Fruit fly (Drosophila melanogaster): ENCODE results near the gene CG12111.

CG12111 gene

dm6 chrX:8534734-8535133, 36.0 kb downstream of the CG12111 start:
- peak; percentile 62 for TF ChIP-seq kay (GFP tag; ENCODE audit: borderline replicate concordance)
- TF ChIP-seq bab1 (GFP tag; optimal IDR thresholded peaks at IDR 0.05), result no peak

dm6 chrX:8534321-8534661, 36.5 kb downstream of the CG12111 start:
- no peak for TF ChIP-seq CG14711 (tag; optimal IDR thresholded peaks at IDR 0.05)
- TF ChIP-seq Crg-1 (GFP tag; optimal IDR thresholded peaks at IDR 0.05), result no peak
- TF ChIP-seq CG33017 (tag; optimal IDR thresholded peaks at IDR 0.05), result no peak
- TF ChIP-seq Hr96 (GFP tag; optimal IDR thresholded peaks at IDR 0.05), result no peak
- no peak for TF ChIP-seq kay (GFP tag; ENCODE audit: borderline replicate concordance)
- no peak for TF ChIP-seq CG7045 (GFP tag; optimal IDR thresholded peaks at IDR 0.05)
- no peak for TF ChIP-seq CG5204 (GFP tag; optimal IDR thresholded peaks at IDR 0.05)
- TF ChIP-seq CG7101 (tag; optimal IDR thresholded peaks at IDR 0.05), result no peak
- no peak for TF ChIP-seq pad (GFP tag; optimal IDR thresholded peaks at IDR 0.05)
- no peak for TF ChIP-seq CG12768 (GFP tag; optimal IDR thresholded peaks at IDR 0.05)
- no peak for TF ChIP-seq Mnt (GFP tag; optimal IDR thresholded peaks at IDR 0.05)
- no peak for TF ChIP-seq CG1620 (GFP tag; optimal IDR thresholded peaks at IDR 0.05)
- TF ChIP-seq cnc (optimal IDR thresholded peaks at IDR 0.05), result no peak

DNA sequence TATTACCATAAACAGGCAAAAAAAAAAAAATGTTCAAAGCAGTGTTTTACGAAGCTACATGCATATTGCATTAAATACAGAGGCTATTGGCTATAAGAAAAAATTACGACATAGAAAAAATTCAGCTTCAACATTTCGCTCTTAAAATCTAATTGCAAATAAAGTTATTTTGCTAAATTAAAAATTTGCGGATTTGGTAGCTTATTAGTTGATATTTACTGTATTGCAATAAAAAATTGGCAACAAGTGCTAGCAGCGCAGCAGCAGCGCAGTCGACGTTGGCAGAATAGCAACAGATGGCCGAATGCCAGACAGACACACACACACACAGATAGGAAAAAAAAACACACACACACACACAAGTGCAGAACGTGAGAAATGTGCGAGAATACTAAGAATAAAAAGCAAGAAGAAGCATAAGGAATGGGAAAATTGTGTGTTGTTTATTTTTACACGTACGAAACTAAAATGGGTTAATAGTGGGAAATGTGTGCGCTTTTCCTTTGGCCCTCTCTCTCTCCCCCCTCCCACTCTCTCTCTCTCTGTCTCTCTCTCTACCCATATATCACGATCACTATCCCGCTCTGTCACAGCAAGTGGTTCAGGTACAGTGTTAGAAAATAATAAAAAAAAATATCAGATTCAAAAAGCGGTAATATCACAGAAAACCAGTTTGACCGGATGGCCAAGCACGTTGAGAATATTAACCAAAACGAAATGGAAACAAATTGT, 37.0 kb downstream of the CG12111 start:
- TF ChIP-seq Clk (GFP tag; optimal IDR thresholded peaks at IDR 0.05) (peak; percentile 35), bab1 (GFP tag; optimal IDR thresholded peaks at IDR 0.05) (peak; percentile 86), CG1620 (GFP tag; optimal IDR thresholded peaks at IDR 0.05) (peak; percentile 39), Crg-1 (GFP tag; optimal IDR thresholded peaks at IDR 0.05) (peak; percentile 66), cnc (optimal IDR thresholded peaks at IDR 0.05) (no peak), cic (GFP tag; optimal IDR thresholded peaks at IDR 0.05) (no peak), CG12768 (GFP tag; optimal IDR thresholded peaks at IDR 0.05) (peak; percentile 28), CG7045 (GFP tag; optimal IDR thresholded peaks at IDR 0.05) (peak; percentile 58), kay (GFP tag; ENCODE audit: borderline replicate concordance) (peak; percentile 41), Hr96 (GFP tag; optimal IDR thresholded peaks at IDR 0.05) (no peak), CG11617 (GFP tag; optimal IDR thresholded peaks at IDR 0.05) (peak; percentile 59), tj (GFP tag; optimal IDR thresholded peaks at IDR 0.05) (no peak), toe (GFP tag; optimal IDR thresholded peaks at IDR 0.05) (peak; percentile 26), CG5204 (GFP tag; optimal IDR thresholded peaks at IDR 0.05) (peak; percentile 53), CG14711 (tag; optimal IDR thresholded peaks at IDR 0.05) (peak; percentile 70), pad (GFP tag; optimal IDR thresholded peaks at IDR 0.05) (peak; percentile 39), CG33017 (tag; optimal IDR thresholded peaks at IDR 0.05) (peak; percentile 65), CG7101 (tag; optimal IDR thresholded peaks at IDR 0.05) (peak; percentile 90), Mnt (GFP tag; optimal IDR thresholded peaks at IDR 0.05) (no peak), ovo (GFP tag; optimal IDR thresholded peaks at IDR 0.05) (no peak)

- TF ChIP-seq kay (GFP tag; ENCODE audit: borderline replicate concordance) (peak; percentile 75), ovo (GFP tag; optimal IDR thresholded peaks at IDR 0.05) (no peak)
These were observed 39.0 kb downstream of the CG12111 start for dm6 chrX:8531775-8532174.

DNA sequence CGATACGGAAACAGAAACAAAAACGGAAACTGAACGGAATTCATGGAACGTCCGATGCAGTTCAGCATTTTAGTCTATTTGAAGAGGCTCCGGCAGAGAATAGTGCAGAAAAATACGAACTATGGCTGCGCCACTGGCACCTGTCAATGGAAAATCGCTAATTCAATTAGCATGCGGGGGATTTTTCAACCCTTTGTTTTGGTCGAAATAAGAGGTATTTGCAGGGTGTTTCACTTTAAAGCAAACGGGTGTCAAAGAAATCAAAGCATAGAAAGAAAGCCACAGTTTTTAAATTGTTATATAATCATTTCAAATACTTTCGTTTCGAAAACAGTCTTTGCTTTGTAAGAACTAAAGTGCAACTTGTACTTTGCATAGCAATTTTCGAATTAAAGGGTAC, 41.1 kb downstream of the CG12111 start, which contains the start of gene PIP82:
PIP82 (minus strand) TSS at position 101 of the 400 bp plus-strand sequence.
- TF ChIP-seq ovo (GFP tag; optimal IDR thresholded peaks at IDR 0.05) (no peak), CG1620 (GFP tag; optimal IDR thresholded peaks at IDR 0.05) (no peak), CG7101 (tag; optimal IDR thresholded peaks at IDR 0.05) (no peak), tj (GFP tag; optimal IDR thresholded peaks at IDR 0.05) (no peak), CG14711 (tag; optimal IDR thresholded peaks at IDR 0.05) (no peak), Hr96 (GFP tag; optimal IDR thresholded peaks at IDR 0.05) (no peak)

DNA sequence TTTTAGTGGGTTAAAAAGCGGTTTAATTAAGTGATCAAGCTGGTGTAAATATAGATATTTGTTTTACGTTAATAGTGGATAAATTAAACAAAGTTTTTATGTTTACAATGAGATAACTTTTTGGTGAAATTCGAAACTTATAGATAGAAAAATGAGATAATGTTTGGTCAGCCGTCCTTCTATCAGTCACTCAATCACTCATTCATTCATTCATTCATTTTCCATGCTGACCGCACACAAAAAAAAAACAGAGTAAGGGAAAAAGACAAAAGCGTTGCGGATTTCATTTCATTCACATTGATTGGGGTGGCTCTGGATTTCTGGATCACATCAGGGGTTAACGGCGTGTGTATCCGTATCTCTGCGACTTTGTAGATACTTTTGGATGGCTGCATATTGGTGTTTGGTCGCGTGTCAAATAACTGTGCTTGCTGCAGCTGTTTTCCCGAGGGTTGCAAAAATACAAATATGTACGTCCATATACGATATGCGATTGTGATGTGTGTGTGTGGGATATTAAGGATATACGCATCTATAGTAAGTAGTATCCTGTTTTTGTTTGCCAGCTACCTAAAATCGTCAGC, 47.1 kb downstream of the CG12111 start:
- TF ChIP-seq CG12768 (GFP tag; optimal IDR thresholded peaks at IDR 0.05) (no peak), Hr96 (GFP tag; optimal IDR thresholded peaks at IDR 0.05) (no peak), toe (GFP tag; optimal IDR thresholded peaks at IDR 0.05) (no peak), tj (GFP tag; optimal IDR thresholded peaks at IDR 0.05) (peak; percentile 40), CG1620 (GFP tag; optimal IDR thresholded peaks at IDR 0.05) (no peak), CG33017 (tag; optimal IDR thresholded peaks at IDR 0.05) (no peak), CG7101 (tag; optimal IDR thresholded peaks at IDR 0.05) (no peak), kay (GFP tag; ENCODE audit: borderline replicate concordance) (no peak)

DNA sequence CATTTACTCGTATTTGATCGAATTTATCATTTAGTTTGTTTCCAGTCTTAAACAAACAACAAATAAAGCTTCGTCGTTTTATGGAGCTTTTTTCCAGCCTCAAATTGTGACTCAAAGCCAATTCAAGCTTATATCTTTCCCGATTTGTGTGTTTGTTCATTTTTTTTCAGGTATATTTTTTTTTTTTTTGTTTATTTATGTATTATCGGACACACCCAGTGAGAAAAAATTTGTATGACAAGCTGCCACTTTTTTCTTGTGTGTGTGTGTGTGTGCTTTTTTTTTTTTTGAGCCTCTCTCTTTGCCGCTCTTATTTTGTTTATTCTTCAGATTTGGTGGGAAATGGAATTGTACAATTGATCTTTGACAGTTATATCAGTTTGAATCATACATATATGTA, 48.2 kb downstream of the CG12111 start:
- no peak for TF ChIP-seq CG1620 (GFP tag; optimal IDR thresholded peaks at IDR 0.05)
- TF ChIP-seq CG7101 (tag; optimal IDR thresholded peaks at IDR 0.05), result no peak
- no peak for TF ChIP-seq CG14711 (tag; optimal IDR thresholded peaks at IDR 0.05)
- no peak for TF ChIP-seq Mnt (GFP tag; optimal IDR thresholded peaks at IDR 0.05)
- no peak for TF ChIP-seq pad (GFP tag; optimal IDR thresholded peaks at IDR 0.05)
- TF ChIP-seq CG33017 (tag; optimal IDR thresholded peaks at IDR 0.05), result no peak
- TF ChIP-seq Hr96 (GFP tag; optimal IDR thresholded peaks at IDR 0.05), result no peak
- no peak for TF ChIP-seq tj (GFP tag; optimal IDR thresholded peaks at IDR 0.05)

All from whole organism, adult.